Worm (Caenorhabditis elegans): ENCODE results near the gene crn-5.

ce11 chrII:10580833-10581232 is 11.7 kb upstream of the crn-5 start, which contains the start of gene dap-3:
- TF ChIP-seq F37B4.10 (GFP tag; IDR thresholded peaks at IDR 0.05), result no peak
- TF ChIP-seq unc-62 (GFP tag; optimal IDR thresholded peaks at IDR 0.05), result no peak
- no peak for TF ChIP-seq let-526 (GFP tag; IDR thresholded peaks at IDR 0.05)
- TF ChIP-seq lin-35 (GFP tag; optimal IDR thresholded peaks at IDR 0.05), result no peak
- no peak for TF ChIP-seq lin-40 (tag; optimal IDR thresholded peaks at IDR 0.05)
